Fruit fly (Drosophila melanogaster): Measurements from ENCODE around the gene Sh.

Gene Sh

DNA sequence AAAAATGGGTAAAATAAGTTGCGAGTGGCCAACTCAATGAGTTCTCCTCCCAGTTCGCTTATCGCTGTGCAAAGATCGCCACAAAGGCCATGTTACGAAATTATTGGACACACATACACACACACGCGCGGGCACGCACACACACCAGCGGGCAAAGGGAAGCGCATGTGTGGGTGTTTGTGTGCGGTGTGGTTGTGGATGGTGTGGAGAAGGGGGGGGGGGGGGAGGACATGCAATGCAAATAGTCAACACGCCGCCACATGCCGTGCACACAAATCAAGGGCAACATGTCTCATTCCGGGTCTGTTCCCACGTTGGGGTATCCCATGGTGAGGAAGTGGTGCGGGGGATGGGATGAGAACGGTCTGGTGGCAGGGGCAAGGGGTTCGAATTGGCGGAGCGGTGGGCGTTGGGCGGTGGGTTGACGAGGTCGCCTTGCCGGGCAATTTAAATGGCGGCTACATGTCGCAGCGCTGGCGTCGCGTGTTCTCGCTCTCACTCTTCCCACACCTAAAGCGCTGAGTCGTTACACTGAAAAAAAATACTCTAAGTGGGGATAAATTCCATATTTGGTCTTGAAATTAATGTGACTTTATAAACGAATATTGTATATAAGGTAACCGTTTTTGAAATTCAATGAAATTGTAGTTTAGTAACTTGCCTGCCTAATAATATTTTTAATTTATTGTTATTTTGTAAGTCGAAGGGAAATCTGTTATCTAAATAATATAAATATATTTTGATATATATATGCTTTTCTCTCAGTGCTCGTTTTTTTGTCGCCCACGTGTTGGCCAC is 59.1 kb downstream of the Sh start (continued):
- TF ChIP-seq cato (GFP tag; optimal IDR thresholded peaks at IDR 0.05; ENCODE audit: borderline replicate concordance) (no peak), org-1 (GFP tag; optimal IDR thresholded peaks at IDR 0.05) (no peak), CG2712 (tag; optimal IDR thresholded peaks at IDR 0.05) (no peak), dpn (GFP tag; optimal IDR thresholded peaks at IDR 0.05) (no peak), lov (optimal IDR thresholded peaks at IDR 0.05) (no peak), lov (GFP tag; IDR thresholded peaks at IDR 0.05) (no peak), repo (GFP tag; optimal IDR thresholded peaks at IDR 0.05) (no peak), Bteb2 (GFP tag; optimal IDR thresholded peaks at IDR 0.05) (no peak), CG10366 (GFP tag; IDR thresholded peaks at IDR 0.05) (peak; percentile 37; the same call in 1 of the 2 replicates), CG10267 (tag; optimal IDR thresholded peaks at IDR 0.05) (peak; percentile 18), CG9215 (GFP tag; IDR thresholded peaks at IDR 0.05) (no peak), wdn (GFP tag; IDR thresholded peaks at IDR 0.05) (no peak), chinmo (GFP tag; IDR thresholded peaks at IDR 0.05; ENCODE audit: partially characterized antibody) (0 out of 4 replicates have a peak, but pooled peaks have one; percentile 39), mam (GFP tag; optimal IDR thresholded peaks at IDR 0.05) (no peak), btn (GFP tag; optimal IDR thresholded peaks at IDR 0.05) (no peak), CG2889 (GFP tag; IDR thresholded peaks at IDR 0.05) (no peak), CG16863 (GFP tag; optimal IDR thresholded peaks at IDR 0.05) (no peak), CG17186 (GFP tag; optimal IDR thresholded peaks at IDR 0.05) (no peak), Hmr (GFP tag; optimal IDR thresholded peaks at IDR 0.05) (peak; percentile 11), pan (optimal IDR thresholded peaks at IDR 0.05) (no peak), pan (GFP tag; optimal IDR thresholded peaks at IDR 0.05 in 1 of 2, IDR thresholded peaks at IDR 0.05 in 1 of 2) (no peak), HLH3B (GFP tag; IDR thresholded peaks at IDR 0.05) (peak; percentile 26; the same call in 1 of the 2 replicates), CG12769 (tag; optimal IDR thresholded peaks at IDR 0.05) (no peak), ewg (GFP tag; optimal IDR thresholded peaks at IDR 0.05) (no peak), CG31224 (GFP tag; IDR thresholded peaks at IDR 0.05) (no peak), CG3163 (GFP tag; optimal IDR thresholded peaks at IDR 0.05) (no peak), gro (GFP tag; optimal IDR thresholded peaks at IDR 0.05) (no peak), bbx (GFP tag; IDR thresholded peaks at IDR 0.05; ENCODE audit: partially characterized antibody) (no peak), fd64A (GFP tag; optimal IDR thresholded peaks at IDR 0.05) (no peak), CG12236 (GFP tag; optimal IDR thresholded peaks at IDR 0.05) (no peak), Sox102F (GFP tag; optimal IDR thresholded peaks at IDR 0.05) (no peak), CG5953 (GFP tag; IDR thresholded peaks at IDR 0.05) (no peak), CG8924 (tag; optimal IDR thresholded peaks at IDR 0.05) (peak; percentile 7), Sin3A (optimal IDR thresholded peaks at IDR 0.05) (no peak), HHEX (GFP tag; optimal IDR thresholded peaks at IDR 0.05) (peak; percentile 19), twi (tag; optimal IDR thresholded peaks at IDR 0.05) (no peak), E2f2 (GFP tag; IDR thresholded peaks at IDR 0.05) (peak; percentile 28; the same call in 1 of the 2 replicates), chm (GFP tag; IDR thresholded peaks at IDR 0.05) (no peak), CG30403 (GFP tag; optimal IDR thresholded peaks at IDR 0.05) (no peak), CG13775 (GFP tag; optimal IDR thresholded peaks at IDR 0.05) (no peak), Rfx (GFP tag; IDR thresholded peaks at IDR 0.05) (no peak), hkb (optimal IDR thresholded peaks at IDR 0.05) (no peak), hkb (GFP tag; IDR thresholded peaks at IDR 0.05) (peak; percentile 40; the same call in 1 of the 2 replicates), NFAT (GFP tag; IDR thresholded peaks at IDR 0.05) (no peak), CoRest (tag; optimal IDR thresholded peaks at IDR 0.05) (no peak), tio (GFP tag; optimal IDR thresholded peaks at IDR 0.05) (no peak), CG10147 (GFP tag; optimal IDR thresholded peaks at IDR 0.05) (peak; percentile 68), maf-S (GFP tag; optimal IDR thresholded peaks at IDR 0.05) (no peak), CG17359 (tag; optimal IDR thresholded peaks at IDR 0.05) (peak; percentile 59), inv (GFP tag; IDR thresholded peaks at IDR 0.05; ENCODE audit: partially characterized antibody) (no peak), CG16815 (GFP tag; optimal IDR thresholded peaks at IDR 0.05) (no peak)

Measured in whole organism, embryonic.